Worm (Caenorhabditis elegans): ENCODE data around the gene ckb-4.

The ckb-4 gene

DNA sequence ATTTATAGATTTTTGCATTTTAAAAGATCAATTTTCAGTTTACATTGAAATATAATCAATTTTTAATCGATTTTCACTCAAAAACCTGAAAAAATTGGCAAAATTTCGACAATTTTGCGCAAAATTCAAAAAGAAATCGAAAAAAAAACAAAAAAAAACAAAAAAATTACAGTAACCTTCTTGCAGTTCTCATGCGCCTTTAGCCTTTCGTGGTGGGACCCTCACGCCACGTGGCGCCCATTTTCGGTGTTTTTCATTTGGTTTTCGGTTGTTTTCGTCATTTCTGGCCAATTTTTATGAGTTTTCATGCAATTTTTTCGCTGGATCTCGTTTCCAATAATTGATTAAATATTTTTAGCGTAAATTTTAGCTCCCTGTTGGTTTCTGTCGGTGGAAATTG lies 41.8 kb downstream of the ckb-4 start (continued):
- TF ChIP-seq lir-1 (GFP tag; conservative IDR thresholded peaks at IDR 0.05) (no peak), nhr-120 (GFP tag; IDR thresholded peaks at IDR 0.05) (no peak), sptf-2 (GFP tag; optimal IDR thresholded peaks at IDR 0.05) (no peak), hmg-20 (GFP tag; IDR thresholded peaks at IDR 0.05) (no peak), ccch-3 (GFP tag; optimal IDR thresholded peaks at IDR 0.05) (no peak), snpc-3.4 (tag; optimal IDR thresholded peaks at IDR 0.05) (peak; percentile 68), snpc-1.1 (tag; optimal IDR thresholded peaks at IDR 0.05; ENCODE audit: insufficient read depth) (peak; percentile 31), aptf-2 (GFP tag; conservative IDR thresholded peaks at IDR 0.05) (no peak), C06A6.2 (GFP tag; conservative IDR thresholded peaks at IDR 0.05) (no peak), snpc-4 (GFP tag; optimal IDR thresholded peaks at IDR 0.05) (peak; percentile 4), snpc-4 (tag; optimal IDR thresholded peaks at IDR 0.05) (no peak), unc-130 (GFP tag; optimal IDR thresholded peaks at IDR 0.05) (no peak), Y56A3A.18 (GFP tag; IDR thresholded peaks at IDR 0.05) (no peak), lin-26 (GFP tag; IDR thresholded peaks at IDR 0.05) (no peak), die-1 (tag; optimal IDR thresholded peaks at IDR 0.05) (no peak), hrde-1 (tag; optimal IDR thresholded peaks at IDR 0.05; ENCODE audit: borderline replicate concordance) (no peak), lin-54 (GFP tag; optimal IDR thresholded peaks at IDR 0.05) (peak; percentile 1), ceh-40 (GFP tag; IDR thresholded peaks at IDR 0.05) (no peak), bed-2 (GFP tag; IDR thresholded peaks at IDR 0.05) (no peak), athp-1 (tag; optimal IDR thresholded peaks at IDR 0.05) (no peak), K11D2.4 (GFP tag; IDR thresholded peaks at IDR 0.05) (no peak), unc-62 (GFP tag; optimal IDR thresholded peaks at IDR 0.05) (no peak), tlf-1 (GFP tag; optimal IDR thresholded peaks at IDR 0.05) (peak; percentile 33), C17E4.6 (GFP tag; IDR thresholded peaks at IDR 0.05) (peak; percentile 68; the same call in 1 of the 2 replicates), ceh-100 (GFP tag; IDR thresholded peaks at IDR 0.05) (no peak), tbp1 (GFP tag; optimal IDR thresholded peaks at IDR 0.05) (no peak), hlh-12 (tag; optimal IDR thresholded peaks at IDR 0.05) (no peak), hlh-26 (GFP tag; conservative IDR thresholded peaks at IDR 0.05) (no peak), K12H6.12 (tag; optimal IDR thresholded peaks at IDR 0.05) (no peak), chd-7 (tag; optimal IDR thresholded peaks at IDR 0.05) (no peak), nfya-1 (tag; optimal IDR thresholded peaks at IDR 0.05; ENCODE audit: borderline replicate concordance, insufficient read depth) (no peak), madf-6 (GFP tag; IDR thresholded peaks at IDR 0.05) (peak; percentile 89), dox-1 (GFP tag; IDR thresholded peaks at IDR 0.05) (peak; percentile 6; the same call in 1 of the 2 replicates), B0035.1 (tag; optimal IDR thresholded peaks at IDR 0.05) (no peak), attf-3 (GFP tag; conservative IDR thresholded peaks at IDR 0.05) (no peak), mxl-1 (tag; optimal IDR thresholded peaks at IDR 0.05) (no peak), ztf-3 (GFP tag; optimal IDR thresholded peaks at IDR 0.05) (no peak), F39B2.1 (GFP tag; IDR thresholded peaks at IDR 0.05) (no peak)

DNA sequence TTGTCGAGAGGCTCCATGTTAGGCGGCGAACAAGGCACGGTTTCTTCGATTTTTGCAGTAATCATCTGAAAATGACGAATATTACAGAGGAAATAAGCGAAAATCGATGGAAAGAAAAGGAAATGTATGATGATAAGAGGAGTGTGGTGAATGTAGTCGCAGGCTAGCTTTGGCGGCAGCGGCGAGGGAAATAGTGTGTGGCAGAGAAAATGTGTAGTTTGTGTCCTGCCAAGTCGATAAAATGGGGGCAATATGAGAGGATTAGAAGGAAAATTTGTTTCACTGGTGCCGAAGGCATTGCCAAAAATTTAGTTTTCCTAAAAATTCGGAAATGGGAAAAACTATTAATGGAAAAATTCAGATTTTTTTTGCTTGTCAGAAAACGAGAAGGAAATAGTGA lies 42.5 kb downstream of the ckb-4 start, which contains the start of gene nhr-86:
Gene nhr-86, minus strand, starts transcription at position 71 of the 400 bp plus-strand sequence.
- TF ChIP-seq nhr-80 (tag; optimal IDR thresholded peaks at IDR 0.05) (peak; percentile 19), athp-1 (tag; optimal IDR thresholded peaks at IDR 0.05) (no peak), hmg-1.2 (GFP tag; IDR thresholded peaks at IDR 0.05) (peak; percentile 45; the same call in 1 of the 2 replicates), cebp-1 (GFP tag; IDR thresholded peaks at IDR 0.05) (no peak), cebp-1 (tag; optimal IDR thresholded peaks at IDR 0.05) (peak; percentile 15)

Measured in whole organism, young adult.